Fruit fly (Drosophila melanogaster) whole organism, prepupa: Measurements from ENCODE around the gene mfrn.

Experiments used
- Blimp-1 ChIP-seq: fragments of 200-800 bp; sonication (Bioruptor generic); optimal IDR thresholded peaks from 3 replicates; lab custom pipeline; 2017; ENCODE audit warnings: missing biosample characterization, missing genetic modification characterization, mild to moderate bottlenecking, moderate library complexity, missing genetic modification reagents
- CG16779 ChIP-seq: fragments of 200-800 bp; sonication (Bioruptor generic); optimal IDR thresholded peaks from 3 replicates; lab custom pipeline; 2017; ENCODE audit warnings: missing biosample characterization, mild to moderate bottlenecking, missing genetic modification characterization
- CG6808 ChIP-seq: fragments of 200-800 bp; sonication (Bioruptor generic); optimal IDR thresholded peaks from 3 replicates; lab custom pipeline; 2017; ENCODE audit warnings: missing biosample characterization, missing genetic modification characterization, mild to moderate bottlenecking, moderate library complexity, missing genetic modification reagents
- CG6854 ChIP-seq: fragments of 200-800 bp; sonication (Bioruptor generic); optimal IDR thresholded peaks from 2 replicates; lab custom pipeline; 2017; ENCODE audit warnings: missing biosample characterization, mild to moderate bottlenecking, missing genetic modification characterization
- Eip93F ChIP-seq: fragments of 200-800 bp; sonication (Bioruptor generic); optimal IDR thresholded peaks from 2 replicates; lab custom pipeline; 2016; ENCODE audit warnings: missing biosample characterization, mild to moderate bottlenecking, missing genetic modification characterization
- Gug ChIP-seq: fragments of 200-800 bp; sonication (Bioruptor generic); IDR thresholded peaks from 2 replicates; pipeline ENCODE4 v1.3.6; 2022; ENCODE audit warnings: missing biosample characterization, missing genetic modification characterization
- Hr39 ChIP-seq: fragments of 200-800 bp; sonication (Bioruptor generic); optimal IDR thresholded peaks from 2 replicates; lab custom pipeline; 2016; ENCODE audit warnings: missing biosample characterization, missing genetic modification characterization
- OdsH ChIP-seq: fragments of 200-800 bp; sonication (Bioruptor generic); optimal IDR thresholded peaks from 3 replicates; lab custom pipeline; 2016; ENCODE audit warnings: missing biosample characterization, missing genetic modification characterization
- Sox102F ChIP-seq: fragments of 200-800 bp; sonication (Bioruptor generic); optimal IDR thresholded peaks from 2 replicates; lab custom pipeline; 2016; ENCODE audit warnings: missing biosample characterization, mild to moderate bottlenecking, missing genetic modification characterization
- cyc ChIP-seq: fragments of 200-800 bp; sonication (Bioruptor generic); optimal IDR thresholded peaks from 3 replicates; lab custom pipeline; 2016; ENCODE audit warnings: missing biosample characterization, missing genetic modification characterization
- lz ChIP-seq: fragments of 200-800 bp; sonication (Bioruptor generic); optimal IDR thresholded peaks from 3 replicates; lab custom pipeline; 2016; ENCODE audit warnings: missing biosample characterization, missing genetic modification characterization

DNA sequence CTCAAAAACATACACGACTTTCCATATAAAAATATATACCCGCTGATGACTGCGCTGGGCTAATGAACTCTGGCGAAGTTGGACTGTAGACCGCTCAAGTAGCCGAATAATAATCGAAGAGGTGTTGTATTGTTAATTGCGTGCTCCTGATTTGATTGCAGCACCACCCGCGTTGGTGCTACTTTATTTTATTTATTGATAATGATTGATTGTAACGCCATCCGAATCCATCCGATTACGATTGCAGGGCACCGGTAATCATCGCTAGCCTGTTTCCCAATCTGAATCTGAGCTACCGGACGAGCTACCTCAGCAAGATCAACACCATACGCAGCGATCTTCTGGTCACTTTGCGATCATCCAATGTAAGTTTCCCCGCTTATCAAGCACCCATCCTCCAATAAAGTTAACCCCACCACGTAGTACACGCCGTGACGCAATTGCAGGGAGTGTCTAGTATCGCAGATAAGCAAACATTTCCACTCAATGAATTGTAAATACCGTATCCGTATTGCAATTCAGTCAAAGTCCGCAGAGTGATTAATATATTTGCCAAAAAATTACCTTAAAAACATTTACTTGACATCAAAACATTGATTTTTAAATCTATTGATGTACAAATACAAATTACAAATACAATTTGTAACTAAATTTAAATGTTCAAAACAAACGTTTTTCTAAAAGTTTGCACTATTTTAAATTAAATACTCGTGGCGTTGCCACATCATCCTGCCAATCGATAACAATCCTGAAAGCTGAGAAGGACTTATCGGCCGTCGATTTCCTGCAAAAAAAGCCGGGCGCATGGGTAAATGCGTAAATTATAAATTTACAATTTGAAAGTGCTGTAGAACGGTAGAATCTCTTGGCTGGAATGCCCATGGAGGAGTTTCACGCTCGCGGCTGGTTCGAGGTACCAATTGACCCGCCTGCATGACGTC is 18.6 kb downstream of the mfrn start:
- TF ChIP-seq lz (no peak), Blimp-1 (GFP tag; lab: Kevin White, UChicago) (no peak), CG6854 (GFP tag; lab: Kevin White, UChicago) (peak; percentile 1), CG6808 (GFP tag; lab: Kevin White, UChicago) (no peak), Eip93F (GFP tag; lab: Kevin White, UChicago) (peak; percentile 71), OdsH (no peak), CG16779 (tag; lab: Kevin White, UChicago) (peak; percentile 42), Gug (GFP tag; lab: Robert Waterston, UW) (no peak), Sox102F (GFP tag; lab: Kevin White, UChicago) (no peak), cyc (GFP tag; lab: Kevin White, UChicago) (no peak), Hr39 (GFP tag; lab: Kevin White, UChicago) (no peak)
